Fruit fly (Drosophila melanogaster): ENCODE results near the gene CG8135.

CG8135 gene

DNA sequence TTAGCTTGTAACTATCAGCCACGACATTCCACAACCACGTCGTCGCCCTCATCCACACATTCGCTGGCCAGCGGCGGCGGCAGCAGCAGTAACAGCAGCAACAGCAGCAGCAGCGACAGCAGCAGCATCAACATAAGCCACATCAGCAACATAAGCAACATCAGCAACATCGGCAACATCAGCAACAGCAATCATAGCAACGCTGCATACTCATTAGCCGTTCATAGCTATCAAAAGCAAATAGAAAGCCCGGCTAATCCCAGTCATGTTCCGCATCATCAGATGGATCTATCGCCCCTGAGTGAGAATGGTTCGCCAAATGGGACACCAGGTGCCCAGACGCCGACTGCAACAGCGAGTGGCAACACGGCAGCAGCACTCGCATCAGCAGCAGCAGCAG is 36.9 kb downstream of the CG8135 start:
- TF ChIP-seq bab1 (GFP tag; optimal IDR thresholded peaks at IDR 0.05) (no peak), cnc (optimal IDR thresholded peaks at IDR 0.05) (no peak), Crg-1 (GFP tag; optimal IDR thresholded peaks at IDR 0.05) (no peak), tj (GFP tag; optimal IDR thresholded peaks at IDR 0.05) (no peak), CG7101 (tag; optimal IDR thresholded peaks at IDR 0.05) (no peak), CG14711 (tag; optimal IDR thresholded peaks at IDR 0.05) (no peak), CG7045 (GFP tag; optimal IDR thresholded peaks at IDR 0.05) (no peak), Hr96 (GFP tag; optimal IDR thresholded peaks at IDR 0.05) (no peak)

DNA sequence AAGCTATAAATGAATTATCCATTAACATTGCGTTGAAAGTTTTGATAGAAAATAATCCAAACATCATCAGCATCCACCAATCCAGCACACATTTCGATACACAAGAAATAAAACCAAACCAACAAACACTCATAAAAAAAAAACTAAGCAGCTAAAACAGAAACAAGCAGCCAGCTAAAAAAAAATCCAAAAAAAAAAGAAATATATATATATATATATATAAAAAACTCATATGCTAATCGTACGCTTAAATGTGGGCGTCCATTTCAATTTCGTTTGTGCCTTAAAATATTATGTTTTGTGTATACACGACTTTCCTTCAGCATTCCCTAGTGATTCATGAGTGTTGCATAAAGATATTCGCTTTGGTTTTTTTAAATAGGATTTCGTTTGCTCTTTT is 37.8 kb downstream of the CG8135 start:
- TF ChIP-seq Clk (GFP tag; optimal IDR thresholded peaks at IDR 0.05) (no peak), CG7101 (tag; optimal IDR thresholded peaks at IDR 0.05) (no peak), cnc (optimal IDR thresholded peaks at IDR 0.05) (no peak), CG1620 (GFP tag; optimal IDR thresholded peaks at IDR 0.05) (no peak), CG11617 (GFP tag; optimal IDR thresholded peaks at IDR 0.05) (no peak), kay (GFP tag; ENCODE audit: borderline replicate concordance) (no peak), cic (GFP tag; optimal IDR thresholded peaks at IDR 0.05) (no peak), CG7045 (GFP tag; optimal IDR thresholded peaks at IDR 0.05) (no peak), Mnt (GFP tag; optimal IDR thresholded peaks at IDR 0.05) (no peak), pad (GFP tag; optimal IDR thresholded peaks at IDR 0.05) (no peak), ovo (GFP tag; optimal IDR thresholded peaks at IDR 0.05) (no peak), CG14711 (tag; optimal IDR thresholded peaks at IDR 0.05) (no peak)

dm6 chr3R:9448320-9448719 is 44.1 kb downstream of the CG8135 start:
- TF ChIP-seq Mnt (GFP tag; optimal IDR thresholded peaks at IDR 0.05), result no peak
- TF ChIP-seq Clk (GFP tag; optimal IDR thresholded peaks at IDR 0.05), result no peak
- no peak for TF ChIP-seq CG5204 (GFP tag; optimal IDR thresholded peaks at IDR 0.05)
- TF ChIP-seq Hr96 (GFP tag; optimal IDR thresholded peaks at IDR 0.05), result no peak
- no peak for TF ChIP-seq tj (GFP tag; optimal IDR thresholded peaks at IDR 0.05)
- no peak for TF ChIP-seq toe (GFP tag; optimal IDR thresholded peaks at IDR 0.05)
- TF ChIP-seq bab1 (GFP tag; optimal IDR thresholded peaks at IDR 0.05), result no peak
- no peak for TF ChIP-seq cnc (optimal IDR thresholded peaks at IDR 0.05)
- TF ChIP-seq kay (GFP tag; ENCODE audit: borderline replicate concordance), result no peak
- no peak for TF ChIP-seq pad (GFP tag; optimal IDR thresholded peaks at IDR 0.05)
- TF ChIP-seq CG7045 (GFP tag; optimal IDR thresholded peaks at IDR 0.05), result no peak
- no peak for TF ChIP-seq ovo (GFP tag; optimal IDR thresholded peaks at IDR 0.05)
- TF ChIP-seq CG12768 (GFP tag; optimal IDR thresholded peaks at IDR 0.05), result no peak
- TF ChIP-seq Crg-1 (GFP tag; optimal IDR thresholded peaks at IDR 0.05), result no peak
- TF ChIP-seq CG7101 (tag; optimal IDR thresholded peaks at IDR 0.05), result no peak
- TF ChIP-seq CG33017 (tag; optimal IDR thresholded peaks at IDR 0.05), result no peak

dm6 chr3R:9450672-9451071 is 46.5 kb downstream of the CG8135 start:
- TF ChIP-seq cnc (optimal IDR thresholded peaks at IDR 0.05), result no peak
- no peak for TF ChIP-seq tj (GFP tag; optimal IDR thresholded peaks at IDR 0.05)
- no peak for TF ChIP-seq kay (GFP tag; ENCODE audit: borderline replicate concordance)
- no peak for TF ChIP-seq CG7045 (GFP tag; optimal IDR thresholded peaks at IDR 0.05)
- TF ChIP-seq ovo (GFP tag; optimal IDR thresholded peaks at IDR 0.05), result no peak
- no peak for TF ChIP-seq CG7101 (tag; optimal IDR thresholded peaks at IDR 0.05)
- no peak for TF ChIP-seq toe (GFP tag; optimal IDR thresholded peaks at IDR 0.05)
- no peak for TF ChIP-seq CG11617 (GFP tag; optimal IDR thresholded peaks at IDR 0.05)
- no peak for TF ChIP-seq bab1 (GFP tag; optimal IDR thresholded peaks at IDR 0.05)
- no peak for TF ChIP-seq Clk (GFP tag; optimal IDR thresholded peaks at IDR 0.05)
- no peak for TF ChIP-seq Mnt (GFP tag; optimal IDR thresholded peaks at IDR 0.05)
- no peak for TF ChIP-seq CG5204 (GFP tag; optimal IDR thresholded peaks at IDR 0.05)
- TF ChIP-seq cic (GFP tag; optimal IDR thresholded peaks at IDR 0.05), result no peak

- TF ChIP-seq CG1620 (GFP tag; optimal IDR thresholded peaks at IDR 0.05), result no peak
- TF ChIP-seq Crg-1 (GFP tag; optimal IDR thresholded peaks at IDR 0.05), result no peak
- TF ChIP-seq Clk (GFP tag; optimal IDR thresholded peaks at IDR 0.05), result no peak
- TF ChIP-seq toe (GFP tag; optimal IDR thresholded peaks at IDR 0.05), result no peak
- no peak for TF ChIP-seq Hr96 (GFP tag; optimal IDR thresholded peaks at IDR 0.05)
- TF ChIP-seq CG7101 (tag; optimal IDR thresholded peaks at IDR 0.05), result no peak
- no peak for TF ChIP-seq CG12768 (GFP tag; optimal IDR thresholded peaks at IDR 0.05)
- no peak for TF ChIP-seq CG14711 (tag; optimal IDR thresholded peaks at IDR 0.05)
Measured at dm6 chr3R:9454980-9455379, 50.8 kb downstream of the CG8135 start.

- peak; percentile 33 for TF ChIP-seq bab1 (GFP tag; optimal IDR thresholded peaks at IDR 0.05)
- TF ChIP-seq Hr96 (GFP tag; optimal IDR thresholded peaks at IDR 0.05), result no peak
- peak; percentile 2 for TF ChIP-seq cic (GFP tag; optimal IDR thresholded peaks at IDR 0.05)
Measured at dm6 chr3R:9456373-9456772, 52.2 kb downstream of the CG8135 start, which contains the start of gene GstZ1. GstZ1 (minus strand) TSS chr3R:9456546.

All from whole organism, adult.